Worm (Caenorhabditis elegans) whole organism, young adult: Measurements from ENCODE around the gene idpp-1.

Experiments
- B0336.3 ChIP-seq: fragments of 200-800 bp; sonication (Bioruptor generic); IDR thresholded peaks from 2 replicates; pipeline ENCODE4 v1.3.6; 2022; ENCODE audit warnings: missing genetic modification characterization, missing compliant biosample characterization
- C17E4.6 ChIP-seq: fragments of 200-800 bp; sonication (Bioruptor generic); IDR thresholded peaks from 2 replicates; pipeline ENCODE4 v1.3.6; 2022; ENCODE audit warnings: missing genetic modification reagents, missing genetic modification characterization, missing compliant biosample characterization
- D2030.7 ChIP-seq: fragments of 200-800 bp; sonication (Bioruptor generic); IDR thresholded peaks from 2 replicates; pipeline ENCODE4 v1.3.6; 2022; ENCODE audit warnings: missing genetic modification reagents, missing genetic modification characterization, missing compliant biosample characterization
- F23B12.7 ChIP-seq: sonication (generic microtip); optimal IDR thresholded peaks from 2 replicates; lab custom pipeline; 2017; ENCODE audit warnings: missing genetic modification characterization, mild to moderate bottlenecking, missing compliant biosample characterization, antibody characterized with exemption, moderate library complexity; ENCODE audit not compliant: insufficient read depth
- F33H1.4 ChIP-seq: fragments of 200-800 bp; sonication (Bioruptor generic); IDR thresholded peaks from 2 replicates; pipeline ENCODE4 v1.3.6; 2022; ENCODE audit warnings: missing genetic modification reagents, missing genetic modification characterization, missing compliant biosample characterization
- F49E8.2 ChIP-seq: sonication (generic microtip); optimal IDR thresholded peaks from 3 replicates; lab custom pipeline; 2017; ENCODE audit warnings: missing genetic modification characterization, mild to moderate bottlenecking, missing compliant biosample characterization, antibody characterized with exemption, moderate library complexity; ENCODE audit not compliant: insufficient read depth
- T07F8.4 ChIP-seq: sonication (generic microtip); optimal IDR thresholded peaks from 2 replicates; lab custom pipeline; 2016; ENCODE audit warnings: mild to moderate bottlenecking, missing genetic modification characterization, moderate library complexity, missing compliant biosample characterization
- T26A5.8 ChIP-seq: sonication (generic microtip); optimal IDR thresholded peaks from 2 replicates; lab custom pipeline; 2016; ENCODE audit warnings: missing genetic modification characterization, missing compliant biosample characterization
- Y53G8AR.9 ChIP-seq: fragments of 200-800 bp; sonication (Bioruptor generic); conservative IDR thresholded peaks from 2 replicates; pipeline ENCODE4 v1.3.6; 2022; ENCODE audit warnings: missing genetic modification reagents, missing genetic modification characterization, missing compliant biosample characterization
- Y56A3A.18 ChIP-seq: fragments of 200-800 bp; sonication (Bioruptor generic); IDR thresholded peaks from 2 replicates; pipeline ENCODE4 v1.3.6; 2022; ENCODE audit warnings: missing genetic modification reagents, missing genetic modification characterization, missing compliant biosample characterization
- Y79H2A.3 ChIP-seq: fragments of 200-800 bp; sonication (Bioruptor generic); conservative IDR thresholded peaks from 2 replicates; pipeline ENCODE4 v1.3.6; 2022; ENCODE audit warnings: missing genetic modification reagents, missing genetic modification characterization, missing compliant biosample characterization
- ZK185.1 ChIP-seq: sonication (generic microtip); optimal IDR thresholded peaks from 2 replicates; lab custom pipeline; 2016; ENCODE audit warnings: mild to moderate bottlenecking, missing genetic modification characterization, missing compliant biosample characterization; ENCODE audit not compliant: poor library complexity, severe bottlenecking
- aptf-2 ChIP-seq: fragments of 200-800 bp; sonication (Bioruptor generic); conservative IDR thresholded peaks from 2 replicates; pipeline ENCODE4 v1.3.6; 2022; ENCODE audit warnings: missing genetic modification reagents, missing genetic modification characterization, missing compliant biosample characterization
- athp-1 ChIP-seq: sonication (generic microtip); optimal IDR thresholded peaks from 2 replicates; lab custom pipeline; 2017; ENCODE audit warnings: mild to moderate bottlenecking, missing genetic modification characterization, missing compliant biosample characterization
- attf-5 ChIP-seq: fragments of 200-800 bp; sonication (Bioruptor generic); optimal IDR thresholded peaks from 2 replicates; lab custom pipeline; 2018; ENCODE audit warnings: mild to moderate bottlenecking, missing genetic modification characterization, missing compliant biosample characterization
- attf-6 ChIP-seq: fragments of 200-800 bp; sonication (Bioruptor generic); IDR thresholded peaks from 2 replicates; pipeline ENCODE4 v1.3.6; 2022; ENCODE audit warnings: missing genetic modification reagents, missing genetic modification characterization, missing compliant biosample characterization
- ccch-3 ChIP-seq: fragments of 200-800 bp; sonication (Bioruptor generic); optimal IDR thresholded peaks from 2 replicates; lab custom pipeline; 2018; ENCODE audit warnings: mild to moderate bottlenecking, missing genetic modification characterization, missing compliant biosample characterization
- cebp-1 ChIP-seq, 2 experiments: fragments of 200-800 bp in 1 of 2; sonication (Bioruptor generic) in 1 of 2; sonication (generic microtip) in 1 of 2; IDR thresholded peaks in 1 of 2; optimal IDR thresholded peaks in 1 of 2; 2 replicates each; pipeline versions ENCODE4 v1.3.6 to Lab custom; 2017 to 2022; ENCODE audit warnings: missing compliant biosample characterization in 2 of 2, missing genetic modification characterization in 2 of 2, mild to moderate bottlenecking in 1 of 2, missing genetic modification reagents in 1 of 2, moderate library complexity in 1 of 2
- ceh-58 ChIP-seq: fragments of 200-800 bp; sonication (Bioruptor generic); IDR thresholded peaks from 2 replicates; pipeline ENCODE4 v1.3.6; 2022; ENCODE audit warnings: missing genetic modification characterization, missing compliant biosample characterization
- dox-1 ChIP-seq: fragments of 200-800 bp; sonication (Bioruptor generic); IDR thresholded peaks from 2 replicates; pipeline ENCODE4 v1.3.6; 2022; ENCODE audit warnings: missing genetic modification reagents, missing genetic modification characterization, missing compliant biosample characterization
- dpff-1 ChIP-seq: sonication (generic microtip); optimal IDR thresholded peaks from 2 replicates; lab custom pipeline; 2017; ENCODE audit warnings: mild to moderate bottlenecking, missing genetic modification characterization, missing compliant biosample characterization
- efl-1 ChIP-seq: fragments of 150-350 bp; optimal IDR thresholded peaks from 2 replicates; lab custom pipeline; 2014; ENCODE audit warnings: missing biosample characterization, missing genetic modification reagents, missing genetic modification characterization
- egrh-3 ChIP-seq: fragments of 200-800 bp; sonication (Bioruptor generic); IDR thresholded peaks from 2 replicates; pipeline ENCODE4 v1.3.6; 2022; ENCODE audit warnings: missing genetic modification reagents, missing genetic modification characterization, missing compliant biosample characterization
- ekl-4 ChIP-seq: fragments of 200-800 bp; sonication (Bioruptor generic); IDR thresholded peaks from 2 replicates; pipeline ENCODE4 v1.3.6; 2022; ENCODE audit warnings: missing genetic modification reagents, missing genetic modification characterization, missing compliant biosample characterization
- ets-4 ChIP-seq: fragments of 200-800 bp; sonication (Bioruptor generic); optimal IDR thresholded peaks from 2 replicates; lab custom pipeline; 2018; ENCODE audit warnings: mild to moderate bottlenecking, missing genetic modification characterization, missing compliant biosample characterization
- hlh-26 ChIP-seq: fragments of 200-800 bp; sonication (Bioruptor generic); conservative IDR thresholded peaks from 2 replicates; pipeline ENCODE4 v1.3.6; 2022; ENCODE audit warnings: missing genetic modification reagents, missing genetic modification characterization, missing compliant biosample characterization
- hsf-1 ChIP-seq: fragments of 200-800 bp; sonication (Bioruptor generic); IDR thresholded peaks from 2 replicates; pipeline ENCODE4 v1.3.6; 2022; ENCODE audit warnings: missing genetic modification reagents, missing genetic modification characterization, missing compliant biosample characterization
- lin-26 ChIP-seq: fragments of 200-800 bp; sonication (Bioruptor generic); IDR thresholded peaks from 2 replicates; pipeline ENCODE4 v1.3.6; 2022; ENCODE audit warnings: missing genetic modification reagents, missing genetic modification characterization, missing compliant biosample characterization
- lsy-27 ChIP-seq: sonication (generic microtip); optimal IDR thresholded peaks from 2 replicates; lab custom pipeline; 2017; ENCODE audit warnings: missing genetic modification characterization, mild to moderate bottlenecking, missing compliant biosample characterization, antibody characterized with exemption, missing genotype, borderline replicate concordance; ENCODE audit not compliant: insufficient read depth
- madf-6 ChIP-seq: fragments of 200-800 bp; sonication (Bioruptor generic); IDR thresholded peaks from 2 replicates; pipeline ENCODE4 v1.3.6; 2022; ENCODE audit warnings: missing genetic modification reagents, missing genetic modification characterization, missing compliant biosample characterization
- nhr-120 ChIP-seq: fragments of 200-800 bp; sonication (Bioruptor generic); IDR thresholded peaks from 2 replicates; pipeline ENCODE4 v1.3.6; 2022; ENCODE audit warnings: missing genetic modification characterization, missing compliant biosample characterization
- rec-8 ChIP-seq, 2 experiments: sonication (generic microtip); optimal IDR thresholded peaks; 2 replicates each; lab custom pipeline; 2016; ENCODE audit warnings: mild to moderate bottlenecking in 2 of 2, missing genetic modification characterization in 2 of 2, missing genetic modification reagents in 2 of 2, missing genotype in 2 of 2, missing biosample characterization in 1 of 2, missing compliant biosample characterization in 1 of 2, moderate library complexity in 1 of 2
- repo-1 ChIP-seq: sonication (generic microtip); optimal IDR thresholded peaks from 2 replicates; lab custom pipeline; 2017; ENCODE audit warnings: mild to moderate bottlenecking, missing genetic modification characterization, missing compliant biosample characterization
- snpc-1.3 ChIP-seq: sonication (generic microtip); optimal IDR thresholded peaks from 2 replicates; lab custom pipeline; 2017; ENCODE audit warnings: missing genetic modification characterization, mild to moderate bottlenecking, missing compliant biosample characterization, antibody characterized with exemption, moderate library complexity, missing genotype, missing genetic modification reagents; ENCODE audit not compliant: insufficient read depth
- snpc-4 ChIP-seq, 5 experiments: fragments of 150-350 bp in 1 of 5; sonication (generic microtip) in 4 of 5; optimal IDR thresholded peaks; 2 replicates each; lab custom pipeline; 2014 to 2018; ENCODE audit warnings: missing genetic modification characterization in 5 of 5, missing biosample characterization in 3 of 5, antibody characterized with exemption in 2 of 5, mild to moderate bottlenecking in 2 of 5, missing compliant biosample characterization in 2 of 5, missing genotype in 2 of 5, moderate library complexity in 2 of 5, missing genetic modification reagents in 1 of 5
- sptf-2 ChIP-seq: fragments of 200-800 bp; sonication (Bioruptor generic); optimal IDR thresholded peaks from 2 replicates; lab custom pipeline; 2018; ENCODE audit warnings: mild to moderate bottlenecking, missing genetic modification characterization, missing compliant biosample characterization
- unc-62 ChIP-seq: fragments of 150-350 bp; optimal IDR thresholded peaks from 2 replicates; lab custom pipeline; 2014; ENCODE audit warnings: missing biosample characterization, missing genetic modification reagents, missing genetic modification characterization
- zim-3 ChIP-seq: sonication (generic microtip); optimal IDR thresholded peaks from 2 replicates; lab custom pipeline; 2017; ENCODE audit warnings: mild to moderate bottlenecking, missing genetic modification characterization, moderate library complexity, missing compliant biosample characterization
- ztf-25 ChIP-seq: fragments of 200-800 bp; sonication (Bioruptor generic); IDR thresholded peaks from 2 replicates; pipeline ENCODE4 v1.3.6; 2022; ENCODE audit warnings: missing genetic modification reagents, missing genetic modification characterization, missing compliant biosample characterization
- ztf-26 ChIP-seq: sonication (generic microtip); optimal IDR thresholded peaks from 2 replicates; lab custom pipeline; 2017; ENCODE audit warnings: missing genetic modification characterization, missing compliant biosample characterization

idpp-1 gene

DNA sequence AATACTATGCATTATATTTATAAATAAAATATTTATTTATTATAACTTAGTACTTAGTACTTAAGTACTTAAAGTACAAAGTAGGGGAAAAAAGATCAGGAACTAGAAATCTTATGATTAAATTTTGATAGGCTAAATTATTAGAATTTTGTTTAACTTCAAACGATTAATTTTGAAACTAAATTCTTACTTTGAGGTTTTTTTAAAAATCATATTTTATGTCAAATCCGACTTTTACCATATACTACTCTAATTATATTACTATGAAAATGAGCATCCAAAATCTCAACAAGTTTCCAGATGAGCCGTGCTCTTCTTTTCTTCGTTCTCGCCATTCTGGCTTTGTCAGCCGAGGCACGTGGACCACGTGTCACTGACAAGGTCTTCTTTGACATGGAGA lies 32.6 kb downstream of the idpp-1 start, which contains the start of gene cyn-6:
Gene cyn-6 (plus strand): TSS at position 301 of the 400 bp plus-strand sequence.
- TF ChIP-seq ccch-3 (no peak), snpc-1.3 (tag; lab: Kevin White, UChicago) (no peak), F23B12.7 (tag; lab: Kevin White, UChicago) (no peak), athp-1 (no peak), attf-5 (GFP tag; lab: Kevin White, UChicago) (no peak), aptf-2 (GFP tag; lab: Robert Waterston, UW) (no peak), unc-62 (GFP tag; lab: Kevin White, UChicago) (no peak), madf-6 (GFP tag; lab: Robert Waterston, UW) (no peak), nhr-120 (GFP tag; lab: Robert Waterston, UW) (no peak)

DNA sequence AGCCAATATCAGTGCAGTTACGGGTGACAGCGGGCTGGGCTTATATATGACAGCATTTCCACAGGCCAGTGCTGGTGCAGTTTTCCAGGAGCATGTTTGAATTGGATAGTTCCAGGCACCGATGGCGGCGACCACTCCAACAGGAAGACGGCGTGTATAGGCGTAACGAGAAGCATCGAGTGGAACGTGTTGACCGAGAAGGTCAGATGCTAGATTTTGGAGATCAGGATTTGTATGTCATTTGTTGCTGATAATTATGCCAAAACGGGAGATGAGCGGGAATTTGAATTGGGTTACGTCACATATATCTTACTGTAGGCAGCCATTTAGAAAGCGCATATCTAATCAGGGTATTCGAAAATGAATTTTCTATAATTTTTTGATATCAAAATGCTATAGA lies 35.0 kb downstream of the idpp-1 start:
- TF ChIP-seq lin-26 (GFP tag; lab: Robert Waterston, UW): no peak
- TF ChIP-seq snpc-4 (GFP tag; optimal IDR thresholded peaks at IDR 0.05; lab: Kevin White, UChicago): no peak
- TF ChIP-seq snpc-4 (tag; optimal IDR thresholded peaks at IDR 0.05; lab: Kevin White, UChicago): no peak
- no peak for TF ChIP-seq egrh-3
- no peak for TF ChIP-seq B0336.3
- TF ChIP-seq zim-3 (tag; lab: Kevin White, UChicago): no peak
- TF ChIP-seq athp-1: no peak
- TF ChIP-seq ccch-3: no peak

DNA sequence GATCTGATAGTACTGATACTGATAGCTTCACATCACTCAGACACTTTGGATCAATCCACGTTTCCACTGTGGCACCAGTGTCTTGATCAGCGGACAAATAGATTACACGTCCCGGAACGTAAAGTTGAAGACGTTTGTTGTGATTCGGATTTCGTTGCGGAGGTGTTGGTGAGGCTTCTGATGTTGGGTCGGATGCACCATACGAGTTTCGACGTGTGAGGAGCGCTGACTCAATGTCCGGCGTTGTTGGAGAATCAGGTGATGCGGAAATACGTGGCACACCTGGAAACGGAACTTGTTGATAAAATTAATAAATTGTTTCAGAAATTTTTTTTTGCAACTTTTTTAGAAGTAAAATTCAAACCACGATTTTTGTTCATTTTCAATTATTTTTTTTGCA lies 38.3 kb downstream of the idpp-1 start, which contains the start of gene alh-11:
Gene alh-11 (minus strand): TSS at position 101 of the 400 bp plus-strand sequence.
- TF ChIP-seq C17E4.6 (GFP tag; lab: Robert Waterston, UW) (no peak), ceh-58 (GFP tag; lab: Robert Waterston, UW) (no peak)

DNA sequence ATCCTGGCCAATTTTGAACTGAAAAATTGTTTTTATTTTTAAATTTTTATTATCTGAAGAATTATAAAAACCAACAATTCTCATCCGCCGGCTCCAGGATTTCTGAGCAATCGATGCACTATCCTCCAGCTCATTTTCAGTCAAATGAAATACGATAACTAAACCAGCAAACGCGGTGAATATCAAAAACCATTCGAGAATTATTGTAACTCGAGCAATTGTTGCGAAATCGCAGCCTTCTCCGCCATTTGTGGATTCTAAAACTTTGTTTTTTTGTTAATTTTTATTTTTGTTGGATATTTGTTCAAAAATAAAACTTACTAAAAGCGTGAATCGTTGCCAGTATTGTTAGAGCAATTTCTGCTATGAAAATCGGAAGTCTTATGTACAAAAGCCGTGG lies 42.0 kb downstream of the idpp-1 start:
- TF ChIP-seq cebp-1 (GFP tag; IDR thresholded peaks at IDR 0.05; lab: Robert Waterston, UW): 0 out of 2 replicates have a peak, but pooled peaks have one; percentile 9
- TF ChIP-seq cebp-1 (tag; optimal IDR thresholded peaks at IDR 0.05; lab: Kevin White, UChicago): peak; percentile 80
- TF ChIP-seq ZK185.1: no peak
- TF ChIP-seq Y56A3A.18 (GFP tag; lab: Robert Waterston, UW): no peak

DNA sequence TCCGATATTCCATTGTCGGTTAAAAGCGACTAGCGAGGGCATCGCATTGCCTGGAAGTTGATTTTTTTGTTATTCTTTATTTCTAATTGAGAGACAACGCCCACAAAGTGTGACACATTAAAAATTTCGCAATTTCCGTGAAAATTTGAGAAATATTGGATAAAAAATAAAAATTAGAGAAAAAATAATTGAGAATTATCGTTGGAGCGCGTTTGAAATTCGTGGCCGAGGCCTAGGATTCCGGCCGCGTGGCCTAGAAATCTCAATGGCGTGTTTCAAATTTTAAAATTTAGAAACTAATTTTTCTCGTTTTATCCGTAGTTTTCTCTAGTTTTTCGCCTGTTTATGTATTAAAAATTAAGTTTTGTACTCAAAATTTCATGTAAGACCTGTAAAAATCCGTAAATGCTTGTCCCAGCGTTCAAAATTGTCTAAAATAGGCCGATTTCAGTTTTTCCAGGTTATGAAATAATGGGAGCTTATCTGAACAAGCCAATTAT lies 42.8 kb downstream of the idpp-1 start, which contains the start of the genes dagl-2 and ppm-1.G:
Gene dagl-2 (minus strand): TSS at position 52 of the 500 bp plus-strand sequence.
Gene ppm-1.G (plus strand): TSS at position 450 of the 500 bp plus-strand sequence.
- TF ChIP-seq ets-4 (GFP tag; lab: Kevin White, UChicago) (no peak), ZK185.1 (peak; percentile 38), D2030.7 (GFP tag; lab: Robert Waterston, UW) (no peak), hlh-26 (GFP tag; lab: Robert Waterston, UW) (no peak), repo-1 (tag; lab: Kevin White, UChicago) (no peak), Y56A3A.18 (GFP tag; lab: Robert Waterston, UW) (no peak), F49E8.2 (tag; lab: Kevin White, UChicago) (no peak), efl-1 (GFP tag; lab: Kevin White, UChicago) (no peak), ztf-25 (GFP tag; lab: Robert Waterston, UW) (no peak), rec-8 (tag; optimal IDR thresholded peaks at IDR 0.05; lab: Kevin White, UChicago) (peak in 1 of 2 experiments; percentile 3), lsy-27 (tag; lab: Kevin White, UChicago) (no peak), dpff-1 (tag; lab: Kevin White, UChicago) (no peak), sptf-2 (no peak), F33H1.4 (GFP tag; lab: Robert Waterston, UW) (peak; percentile 47; the same call in 1 of the 2 replicates), ekl-4 (GFP tag; lab: Robert Waterston, UW) (no peak), dox-1 (GFP tag; lab: Robert Waterston, UW) (peak; percentile 69), attf-6 (no peak), ztf-26 (tag; lab: Kevin White, UChicago) (no peak), Y79H2A.3 (GFP tag; lab: Robert Waterston, UW) (no peak), hsf-1 (GFP tag; lab: Robert Waterston, UW) (no peak), Y53G8AR.9 (GFP tag; lab: Robert Waterston, UW) (no peak), T07F8.4 (no peak), T26A5.8 (tag; lab: Kevin White, UChicago) (no peak)
